Worm (Caenorhabditis elegans): ENCODE measurements around the gene srh-105.

Gene srh-105

DNA sequence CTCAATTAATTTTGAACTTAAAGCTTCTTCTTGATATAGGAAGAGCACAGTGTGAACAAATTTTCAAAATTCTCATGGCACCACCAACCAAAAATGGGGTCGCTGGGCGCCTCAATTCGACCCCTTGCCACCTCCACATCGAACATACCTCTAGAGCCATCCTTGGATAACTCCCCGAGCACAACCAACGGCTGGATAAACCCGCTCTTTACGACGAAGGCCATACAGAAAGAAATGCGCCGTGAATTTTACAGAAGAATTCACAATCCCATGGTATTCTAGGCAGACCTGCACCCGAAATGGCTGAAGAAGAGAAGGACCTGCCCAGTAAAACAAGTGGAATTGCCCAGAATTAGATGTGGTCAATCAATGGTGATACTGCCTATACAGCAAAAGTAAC lies 6.5 kb downstream of the srh-105 start:
- no peak for TF ChIP-seq unc-62 (GFP tag; optimal IDR thresholded peaks at IDR 0.05)

DNA sequence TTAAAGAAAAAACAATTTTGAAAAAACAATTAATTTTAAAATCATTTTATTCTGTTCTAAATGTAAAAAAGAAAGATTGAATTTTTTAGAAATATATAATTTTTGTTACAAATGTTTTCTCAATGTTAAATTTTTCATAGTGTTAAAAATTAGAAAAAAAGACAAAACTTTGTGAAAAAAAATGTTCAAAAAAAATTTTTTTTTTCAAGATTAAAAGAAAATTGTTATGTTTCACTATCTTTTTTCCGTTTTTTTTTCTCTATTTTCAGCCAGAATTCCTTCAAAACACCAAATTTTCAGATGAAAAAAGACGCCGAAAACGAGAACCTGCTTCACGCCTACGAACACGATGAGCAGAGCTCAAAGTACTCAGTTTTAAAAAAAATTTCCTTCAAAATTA lies 14.0 kb downstream of the srh-105 start, which contains the start of gene sms-5:
Gene sms-5 (plus strand): TSS at position 301 of the 400 bp plus-strand sequence.
- no peak for TF ChIP-seq unc-62 (GFP tag; optimal IDR thresholded peaks at IDR 0.05)

DNA sequence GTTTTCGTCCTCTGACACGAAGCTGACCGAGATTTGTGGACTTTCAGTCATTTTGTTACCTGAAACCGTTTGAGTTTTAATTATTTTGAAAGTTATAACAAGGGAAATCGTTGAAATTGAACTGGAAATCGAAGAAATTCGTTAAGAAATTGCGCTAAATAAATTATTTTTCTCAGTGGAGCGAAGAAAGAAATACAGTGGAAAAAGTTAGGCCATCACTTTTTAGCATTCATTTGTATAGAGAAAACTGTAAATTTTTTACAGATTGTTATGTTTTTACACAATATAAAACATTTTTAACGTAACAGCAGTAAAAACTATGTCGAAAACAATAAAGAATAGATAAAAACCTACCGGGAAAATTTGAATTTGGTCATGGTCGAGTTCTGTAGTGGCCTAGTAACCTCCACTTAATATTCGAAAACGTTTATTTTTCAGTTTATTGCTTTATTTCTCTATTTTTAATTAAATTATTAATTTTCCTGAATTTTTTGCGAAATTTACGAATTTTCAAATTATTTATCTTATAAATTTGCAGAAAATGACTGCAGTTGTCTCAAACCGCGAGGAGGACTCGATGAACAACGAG lies 24.7 kb downstream of the srh-105 start, which contains the start of the genes gldi-1 and prp-21:
Gene gldi-1 (minus strand): TSS at position 51 of the 589 bp plus-strand sequence.
Gene prp-21 (plus strand): TSS at position 539 of the 589 bp plus-strand sequence.
- no peak for TF ChIP-seq unc-62 (GFP tag; optimal IDR thresholded peaks at IDR 0.05)

DNA sequence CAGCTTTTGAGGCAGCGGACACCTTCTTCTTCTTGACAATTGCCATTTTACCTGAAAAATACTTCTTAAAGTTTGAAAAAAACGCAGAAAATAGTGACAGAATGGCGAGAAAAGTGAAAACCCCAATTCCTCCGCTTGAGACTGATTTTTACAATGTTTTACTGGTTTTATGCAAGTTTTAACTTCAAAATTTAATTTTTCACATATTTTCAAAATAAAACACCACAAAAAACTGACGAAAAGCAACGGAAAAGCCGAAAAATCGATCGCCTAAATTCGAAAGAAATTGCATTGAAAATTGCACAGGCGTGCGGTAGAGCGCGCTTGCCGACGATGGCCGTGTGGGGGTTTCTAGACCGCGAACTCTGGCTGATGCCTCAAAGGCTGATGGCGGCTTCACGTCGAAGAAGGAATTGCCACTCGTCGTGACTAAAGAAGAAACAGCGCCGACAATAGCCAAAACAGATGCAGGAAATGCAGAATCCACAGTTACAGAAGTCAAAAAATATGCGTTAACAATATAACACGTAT lies 33.2 kb downstream of the srh-105 start, which contains the start of gene nsun-1:
Gene nsun-1 (minus strand): TSS at position 51 of the 531 bp plus-strand sequence.
- TF ChIP-seq unc-62 (GFP tag; optimal IDR thresholded peaks at IDR 0.05): no peak

DNA sequence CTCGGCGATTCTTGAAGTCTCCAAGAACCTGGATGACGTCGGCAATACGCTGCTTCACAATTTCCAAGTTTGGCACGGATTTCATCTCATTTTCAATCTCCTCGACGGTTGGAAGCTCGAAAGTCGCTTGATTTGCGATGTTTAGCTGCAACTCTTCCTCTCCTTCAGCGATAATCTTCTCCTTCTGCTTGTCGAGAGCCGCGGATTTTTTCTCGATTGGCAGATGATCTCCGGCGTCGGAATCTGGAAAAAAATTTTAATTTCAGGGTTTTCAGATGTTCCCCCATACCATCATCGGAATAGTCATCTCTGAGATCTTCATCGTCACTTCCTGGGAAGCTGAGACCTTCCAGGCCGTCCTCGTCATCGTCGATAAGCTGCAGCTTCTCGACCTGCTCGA lies 33.8 kb downstream of the srh-105 start:
- no peak for TF ChIP-seq unc-62 (GFP tag; optimal IDR thresholded peaks at IDR 0.05)

DNA sequence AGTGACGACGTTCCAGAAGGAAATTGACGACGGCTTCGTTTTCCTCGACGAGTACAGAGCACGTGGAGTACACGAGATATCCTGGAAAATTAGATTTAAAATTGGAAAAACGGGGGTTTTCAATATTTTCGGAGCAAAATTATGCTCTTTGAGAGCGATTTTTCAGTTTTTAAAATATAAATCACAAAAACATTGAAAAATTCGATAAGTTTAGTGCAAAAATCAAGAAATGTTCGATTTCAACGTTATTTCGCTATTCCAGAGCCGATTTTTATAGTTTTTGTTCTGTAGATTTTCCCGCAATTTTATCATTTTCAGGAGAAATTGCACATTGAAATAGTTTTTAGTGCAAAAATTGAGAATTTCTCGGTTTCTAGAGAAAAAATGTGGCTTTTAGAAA lies 35.9 kb downstream of the srh-105 start, which contains the start of gene W07E6.5:
Gene W07E6.5 (plus strand): TSS at position 301 of the 400 bp plus-strand sequence.
- no peak for TF ChIP-seq unc-62 (GFP tag; optimal IDR thresholded peaks at IDR 0.05)

DNA sequence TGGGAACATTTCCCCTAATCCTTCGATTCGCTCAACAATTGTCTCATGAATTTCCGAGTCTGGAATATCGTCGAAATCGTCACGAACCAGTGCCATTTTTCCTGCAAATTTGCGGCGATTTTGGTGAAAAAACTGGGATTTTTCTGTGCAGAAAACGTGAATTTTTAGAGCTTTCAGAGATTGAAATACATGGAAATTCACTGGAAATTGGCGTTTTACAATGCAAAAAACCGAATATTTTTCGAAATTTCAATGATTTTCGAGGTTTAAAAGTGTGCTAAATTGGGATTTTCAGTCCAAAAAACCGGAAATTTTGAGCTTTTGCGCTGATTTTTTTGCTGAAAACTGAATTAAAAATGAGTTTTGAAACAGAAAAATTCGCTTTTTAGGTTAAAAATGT lies 38.8 kb downstream of the srh-105 start, which contains the start of gene tomm-22:
Gene tomm-22 (minus strand): TSS at position 101 of the 400 bp plus-strand sequence.
- no peak for TF ChIP-seq unc-62 (GFP tag; optimal IDR thresholded peaks at IDR 0.05)

DNA sequence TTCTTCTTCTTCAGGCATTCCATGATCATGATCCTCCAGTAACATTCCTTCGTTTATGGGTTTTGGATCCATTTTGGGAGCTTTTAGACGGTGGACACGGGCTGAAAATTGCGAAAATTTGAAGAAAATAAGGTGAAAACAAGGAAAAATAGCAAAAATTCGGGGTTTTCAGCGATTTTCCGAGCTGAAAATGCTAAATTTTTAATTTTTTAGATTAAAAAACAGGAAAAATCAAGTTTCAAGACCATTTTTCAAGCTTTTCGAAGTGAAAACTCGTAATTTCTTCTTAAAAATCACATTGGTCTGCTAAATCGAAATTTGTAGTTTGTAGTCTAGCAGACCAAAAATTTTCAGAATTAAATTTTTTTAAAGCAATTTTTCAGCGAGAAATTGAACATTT lies 41.9 kb downstream of the srh-105 start, which contains the start of gene nfyb-1:
Gene nfyb-1 (minus strand): TSS at position 101 of the 400 bp plus-strand sequence.
- no peak for TF ChIP-seq unc-62 (GFP tag; optimal IDR thresholded peaks at IDR 0.05)

DNA sequence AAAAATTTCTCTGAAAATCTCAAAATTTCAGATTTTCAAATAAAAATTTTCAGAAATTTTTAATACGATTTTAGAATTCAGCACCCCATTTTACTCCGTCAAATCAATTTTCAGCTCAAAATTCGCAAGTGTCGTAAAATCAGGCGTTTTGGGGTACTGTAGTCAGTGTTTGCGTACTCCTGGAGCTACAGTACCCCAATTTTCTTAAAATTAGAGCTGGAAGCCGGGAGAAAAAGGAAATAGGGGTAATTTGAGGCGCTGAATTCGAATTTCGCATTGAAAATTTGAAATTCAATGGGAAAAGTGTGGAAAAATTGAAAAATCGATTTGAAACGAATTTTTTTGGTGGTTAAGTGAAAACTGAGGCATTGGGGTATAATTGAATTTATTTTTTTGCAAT lies 47.8 kb downstream of the srh-105 start:
- no peak for TF ChIP-seq unc-62 (GFP tag; optimal IDR thresholded peaks at IDR 0.05)

DNA sequence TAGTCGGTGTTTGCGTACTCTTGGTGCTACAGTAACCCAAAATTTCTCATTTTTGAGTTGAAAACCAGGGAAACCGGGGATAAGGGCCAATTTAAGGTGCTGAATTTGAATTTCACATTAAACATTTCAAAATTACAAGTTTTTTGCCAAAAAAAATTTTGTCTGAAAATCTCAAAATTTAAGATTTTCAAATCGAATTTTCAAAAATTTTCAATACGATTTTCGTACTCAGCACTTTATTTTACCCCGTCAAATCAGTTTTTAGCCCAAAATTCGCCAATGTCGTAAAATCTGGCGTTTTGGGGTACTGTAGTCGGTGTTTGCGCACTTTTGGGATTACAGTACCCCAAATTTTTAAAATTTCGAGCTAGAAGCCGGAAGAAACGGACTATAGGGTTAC lies 48.3 kb downstream of the srh-105 start, which contains the start of gene W10D9.3:
Gene W10D9.3 (minus strand): TSS at position 101 of the 400 bp plus-strand sequence.
- no peak for TF ChIP-seq unc-62 (GFP tag; optimal IDR thresholded peaks at IDR 0.05)
